Fruit fly (Drosophila melanogaster) whole organism, pupa: ENCODE measurements around the gene CCAP-R.

Source experiments
- CG10348 ChIP-seq: fragments of 200-800 bp; sonication (Bioruptor generic); IDR thresholded peaks from 2 replicates; pipeline ENCODE4 v1.3.6; 2022; ENCODE audit warnings: missing biosample characterization, missing genetic modification characterization
- CG12605 ChIP-seq: fragments of 200-800 bp; sonication (Bioruptor generic); IDR thresholded peaks from 2 replicates; pipeline ENCODE4 v1.3.6; 2022; ENCODE audit warnings: missing biosample characterization, missing genetic modification characterization
- CG13204 ChIP-seq: fragments of 200-800 bp; sonication (Bioruptor generic); optimal IDR thresholded peaks from 2 replicates; lab custom pipeline; 2018; ENCODE audit warnings: missing biosample characterization, mild to moderate bottlenecking, missing genetic modification characterization, moderate library complexity
- CG14655 ChIP-seq: fragments of 200-800 bp; sonication (Bioruptor generic); optimal IDR thresholded peaks from 3 replicates; lab custom pipeline; 2017; ENCODE audit warnings: mild to moderate bottlenecking, missing biosample characterization, missing genetic modification reagents, missing genetic modification characterization
- CG15710 ChIP-seq: fragments of 200-800 bp; sonication (Bioruptor generic); optimal IDR thresholded peaks from 2 replicates; lab custom pipeline; 2018; ENCODE audit warnings: missing biosample characterization, mild to moderate bottlenecking, missing genetic modification characterization, moderate library complexity
- CG17806 ChIP-seq: fragments of 200-800 bp; sonication (Bioruptor generic); optimal IDR thresholded peaks from 2 replicates; lab custom pipeline; 2018; ENCODE audit warnings: missing biosample characterization, mild to moderate bottlenecking, missing genetic modification characterization, moderate library complexity
- CG32121 ChIP-seq: fragments of 200-800 bp; sonication (Bioruptor generic); IDR thresholded peaks from 2 replicates; pipeline ENCODE4 v1.3.6; 2022; ENCODE audit warnings: missing biosample characterization, missing genetic modification characterization
- CG34367 ChIP-seq: fragments of 200-800 bp; sonication (Bioruptor generic); optimal IDR thresholded peaks from 2 replicates; lab custom pipeline; 2018; ENCODE audit warnings: missing biosample characterization, mild to moderate bottlenecking, missing genetic modification characterization
- CG4496 ChIP-seq: fragments of 200-800 bp; sonication (Bioruptor generic); IDR thresholded peaks from 3 replicates; pipeline ENCODE4 v1.3.6; 2022; ENCODE audit warnings: missing biosample characterization, missing genetic modification characterization
- CG8159 ChIP-seq: fragments of 200-800 bp; sonication (Bioruptor generic); optimal IDR thresholded peaks from 3 replicates; lab custom pipeline; 2018; ENCODE audit warnings: missing biosample characterization, mild to moderate bottlenecking, missing genetic modification characterization, moderate library complexity
- CG8301 ChIP-seq: fragments of 200-800 bp; sonication (Bioruptor generic); optimal IDR thresholded peaks from 2 replicates; lab custom pipeline; 2018; ENCODE audit warnings: missing biosample characterization, mild to moderate bottlenecking, missing genetic modification characterization
- CG9948 ChIP-seq: fragments of 200-800 bp; sonication (Bioruptor generic); optimal IDR thresholded peaks from 2 replicates; lab custom pipeline; 2018; ENCODE audit warnings: missing biosample characterization, mild to moderate bottlenecking, missing genetic modification characterization, moderate library complexity
- D1 ChIP-seq: fragments of 200-800 bp; sonication (Bioruptor generic); optimal IDR thresholded peaks from 2 replicates; lab custom pipeline; 2018; ENCODE audit warnings: missing biosample characterization, mild to moderate bottlenecking, missing genetic modification characterization, moderate library complexity
- EcR ChIP-seq: fragments of 200-800 bp; sonication (Bioruptor generic); optimal IDR thresholded peaks from 3 replicates; lab custom pipeline; 2019; ENCODE audit warnings: missing biosample characterization, missing genetic modification characterization, mild to moderate bottlenecking, moderate library complexity, missing genetic modification reagents
- Ets98B ChIP-seq: fragments of 200-800 bp; sonication (Bioruptor generic); IDR thresholded peaks from 2 replicates; pipeline ENCODE4 v1.3.6; 2022; ENCODE audit warnings: missing biosample characterization, missing genetic modification characterization
- Pif1A ChIP-seq: fragments of 200-800 bp; sonication (Bioruptor generic); optimal IDR thresholded peaks from 3 replicates; lab custom pipeline; 2016; ENCODE audit warnings: missing biosample characterization, missing genetic modification characterization
- Pif1B ChIP-seq: fragments of 200-800 bp; sonication (Bioruptor generic); optimal IDR thresholded peaks from 3 replicates; lab custom pipeline; 2016; ENCODE audit warnings: missing biosample characterization, missing genetic modification characterization
- Snoo ChIP-seq: fragments of 200-800 bp; sonication (Bioruptor generic); optimal IDR thresholded peaks from 3 replicates; lab custom pipeline; 2017; ENCODE audit warnings: missing biosample characterization, mild to moderate bottlenecking, missing genetic modification characterization, inconsistent platforms
- fd96Ca ChIP-seq: fragments of 200-800 bp; sonication (Bioruptor generic); IDR thresholded peaks from 3 replicates; pipeline ENCODE4 v1.3.6; 2022; ENCODE audit warnings: missing biosample characterization, missing genetic modification characterization
- gl ChIP-seq: fragments of 200-800 bp; sonication (Bioruptor generic); optimal IDR thresholded peaks from 2 replicates; lab custom pipeline; 2018; ENCODE audit warnings: missing biosample characterization, mild to moderate bottlenecking, missing genetic modification characterization
- rn ChIP-seq: fragments of 200-800 bp; sonication (Bioruptor generic); IDR thresholded peaks from 2 replicates; pipeline ENCODE4 v1.3.6; 2022; ENCODE audit warnings: missing biosample characterization, missing genetic modification characterization

Gene CCAP-R

dm6 chr3R:26000720-26001682 lies 44.9 kb upstream of the CCAP-R start:
- TF ChIP-seq EcR (peak; percentile 54), fd96Ca (GFP tag; lab: Robert Waterston, UW) (no peak), CG13204 (GFP tag; lab: Kevin White, UChicago) (peak; percentile 17)

dm6 chr3R:25999611-26000010 lies 43.5 kb upstream of the CCAP-R start:
- no peak for TF ChIP-seq CG17806 (tag; lab: Kevin White, UChicago)
- TF ChIP-seq EcR, result no peak
- TF ChIP-seq Ets98B, result no peak
- no peak for TF ChIP-seq fd96Ca (GFP tag; lab: Robert Waterston, UW)
- no peak for TF ChIP-seq Pif1B
- TF ChIP-seq CG15710 (tag; lab: Kevin White, UChicago), result no peak
- no peak for TF ChIP-seq Snoo (tag; lab: Kevin White, UChicago)
- TF ChIP-seq CG34367, result no peak
- no peak for TF ChIP-seq CG32121 (GFP tag; lab: Robert Waterston, UW)
- no peak for TF ChIP-seq Pif1A (GFP tag; lab: Kevin White, UChicago)
- no peak for TF ChIP-seq CG14655 (GFP tag; lab: Kevin White, UChicago)
- no peak for TF ChIP-seq rn (GFP tag; lab: Robert Waterston, UW)
- no peak for TF ChIP-seq CG10348 (GFP tag; lab: Robert Waterston, UW)
- no peak for TF ChIP-seq CG4496 (GFP tag; lab: Robert Waterston, UW)
- no peak for TF ChIP-seq CG13204 (GFP tag; lab: Kevin White, UChicago)
- TF ChIP-seq CG8301 (tag; lab: Kevin White, UChicago), result no peak
- TF ChIP-seq gl (tag; lab: Kevin White, UChicago), result no peak
- no peak for TF ChIP-seq CG12605 (GFP tag; lab: Robert Waterston, UW)
- no peak for TF ChIP-seq CG8159 (tag; lab: Kevin White, UChicago)

dm6 chr3R:25999130-25999529 lies 43.1 kb upstream of the CCAP-R start:
- TF ChIP-seq Pif1B (no peak), CG9948 (tag; lab: Kevin White, UChicago) (no peak), CG32121 (GFP tag; lab: Robert Waterston, UW) (no peak), gl (tag; lab: Kevin White, UChicago) (no peak), Ets98B (no peak), CG17806 (tag; lab: Kevin White, UChicago) (no peak), fd96Ca (GFP tag; lab: Robert Waterston, UW) (no peak), EcR (no peak), Pif1A (GFP tag; lab: Kevin White, UChicago) (no peak), CG34367 (no peak), D1 (no peak)

DNA sequence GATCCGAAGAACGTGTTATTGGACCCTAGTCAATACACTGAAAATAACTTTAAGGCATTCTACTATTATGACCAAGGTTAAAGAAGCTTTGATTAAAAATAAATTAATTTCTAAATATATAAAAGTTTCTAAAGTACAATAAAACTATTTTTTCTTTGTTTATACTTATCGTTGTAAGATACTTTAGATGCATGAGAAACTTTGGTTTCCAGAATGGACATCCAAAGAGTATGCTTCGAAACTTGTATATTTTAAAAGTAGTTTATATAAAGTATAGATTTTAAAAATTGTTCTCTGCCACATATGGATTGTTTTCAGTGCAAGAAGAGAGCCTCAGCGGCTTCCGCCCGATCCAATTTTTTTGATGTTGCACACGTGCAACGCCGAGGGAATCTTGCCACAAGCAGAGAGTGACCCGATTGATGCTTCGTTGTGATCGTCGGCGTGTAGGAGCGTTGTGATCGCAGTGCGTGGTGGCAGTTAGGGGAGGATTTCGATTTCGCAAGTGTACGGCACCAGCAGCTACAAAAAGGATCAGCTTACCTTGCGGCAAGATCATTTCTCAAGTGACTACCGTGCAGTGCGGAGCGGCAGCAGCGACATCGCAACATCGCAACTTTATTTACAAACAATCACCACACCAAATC lies 41.1 kb upstream of the CCAP-R start:
- TF ChIP-seq CG32121 (GFP tag; lab: Robert Waterston, UW) (peak; percentile 33; the same call in 1 of the 2 replicates), CG10348 (GFP tag; lab: Robert Waterston, UW) (no peak), gl (tag; lab: Kevin White, UChicago) (peak; percentile 63), EcR (peak; percentile 71), CG14655 (GFP tag; lab: Kevin White, UChicago) (peak; percentile 93), CG13204 (GFP tag; lab: Kevin White, UChicago) (peak; percentile 89), Ets98B (no peak; the same call in 1 of the 2 replicates), D1 (peak; percentile 86), CG9948 (tag; lab: Kevin White, UChicago) (peak; percentile 99), fd96Ca (GFP tag; lab: Robert Waterston, UW) (no peak), CG4496 (GFP tag; lab: Robert Waterston, UW) (no peak; the same call in 2 of the 3 replicates), CG15710 (tag; lab: Kevin White, UChicago) (peak; percentile 97), rn (GFP tag; lab: Robert Waterston, UW) (0 out of 2 replicates have a peak, but pooled peaks have one; percentile 29), Pif1A (GFP tag; lab: Kevin White, UChicago) (peak; percentile 82), CG8159 (tag; lab: Kevin White, UChicago) (peak; percentile 99), Pif1B (peak; percentile 82), CG12605 (GFP tag; lab: Robert Waterston, UW) (peak; percentile 68), CG8301 (tag; lab: Kevin White, UChicago) (peak; percentile 85), Snoo (tag; lab: Kevin White, UChicago) (peak; percentile 93), CG34367 (peak; percentile 95), CG17806 (tag; lab: Kevin White, UChicago) (peak; percentile 98)
- TF ChIP-seq, all 21 proteins: peak for 17

- TF ChIP-seq CG4496 (GFP tag; lab: Robert Waterston, UW) (peak; percentile 55; the same call in 1 of the 3 replicates), CG13204 (GFP tag; lab: Kevin White, UChicago) (peak; percentile 91), CG17806 (tag; lab: Kevin White, UChicago) (peak; percentile 97), Pif1B (peak; percentile 94), CG12605 (GFP tag; lab: Robert Waterston, UW) (peak; percentile 75), Ets98B (peak; percentile 73; the same call in 1 of the 2 replicates), Pif1A (GFP tag; lab: Kevin White, UChicago) (peak; percentile 93), CG8301 (tag; lab: Kevin White, UChicago) (no peak), EcR (peak; percentile 76), Snoo (tag; lab: Kevin White, UChicago) (peak; percentile 93), rn (GFP tag; lab: Robert Waterston, UW) (peak; percentile 81), CG8159 (tag; lab: Kevin White, UChicago) (peak; percentile 98), CG15710 (tag; lab: Kevin White, UChicago) (peak; percentile 96), fd96Ca (GFP tag; lab: Robert Waterston, UW) (peak; percentile 83), CG9948 (tag; lab: Kevin White, UChicago) (peak; percentile 97), CG10348 (GFP tag; lab: Robert Waterston, UW) (0 out of 2 replicates have a peak, but pooled peaks have one; percentile 12), CG32121 (GFP tag; lab: Robert Waterston, UW) (peak; percentile 69; the same call in 1 of the 2 replicates), D1 (peak; percentile 82), CG14655 (GFP tag; lab: Kevin White, UChicago) (no peak), CG34367 (peak; percentile 96), gl (tag; lab: Kevin White, UChicago) (peak; percentile 84)
Measured at dm6 chr3R:25996197-25997005, 40.3 kb upstream of the CCAP-R start, which contains the start of gene CG43116. Gene CG43116 (minus strand): TSS chr3R:25996996.
